Worm (Caenorhabditis elegans) whole organism, midembryonic: ENCODE data around the gene scl-3.

Experiments used
- T22C8.4 ChIP-seq: fragments of 200-800 bp; sonication (Bioruptor generic); IDR thresholded peaks from 2 replicates; pipeline ENCODE4 v1.3.6; 2022; ENCODE audit warnings: missing genetic modification characterization, missing compliant biosample characterization
- cog-1 ChIP-seq: sonication (generic microtip); optimal IDR thresholded peaks from 2 replicates; lab custom pipeline; 2016; ENCODE audit warnings: missing genetic modification characterization, missing compliant biosample characterization
- flt-1 ChIP-seq: fragments of 200-800 bp; sonication (Bioruptor generic); IDR thresholded peaks from 2 replicates; pipeline ENCODE4 v1.3.6; 2022; ENCODE audit warnings: missing genetic modification characterization, missing compliant biosample characterization
- med-1 ChIP-seq: sonication (generic microtip); optimal IDR thresholded peaks from 2 replicates; lab custom pipeline; 2017; ENCODE audit warnings: missing genetic modification characterization, mild to moderate bottlenecking, missing compliant biosample characterization, antibody characterized with exemption, missing genetic modification reagents; ENCODE audit not compliant: insufficient read depth
- ref-1 ChIP-seq: fragments of 200-800 bp; sonication (Bioruptor generic); conservative IDR thresholded peaks from 2 replicates; pipeline ENCODE4 v1.3.6; 2022; ENCODE audit warnings: missing genetic modification reagents, missing genetic modification characterization, missing compliant biosample characterization
- tab-1 ChIP-seq: fragments of 200-800 bp; sonication (Bioruptor generic); IDR thresholded peaks from 2 replicates; pipeline ENCODE4 v1.3.6; 2022; ENCODE audit warnings: missing genetic modification characterization, missing compliant biosample characterization
- ztf-23 ChIP-seq: fragments of 200-800 bp; sonication (Bioruptor generic); IDR thresholded peaks from 2 replicates; pipeline ENCODE4 v1.3.6; 2022; ENCODE audit warnings: missing genetic modification reagents, missing genetic modification characterization, missing compliant biosample characterization
- ztf-29 ChIP-seq: fragments of 200-800 bp; sonication (Bioruptor generic); IDR thresholded peaks from 2 replicates; pipeline ENCODE4 v1.3.6; 2022; ENCODE audit warnings: missing genetic modification reagents, missing genetic modification characterization, missing compliant biosample characterization

ce11 chrIV:13108430-13108829 is 49.0 kb downstream of the scl-3 start:
- no peak for TF ChIP-seq tab-1 (GFP tag; lab: Robert Waterston, UW)
- TF ChIP-seq cog-1 (tag; lab: Kevin White, UChicago): no peak
- TF ChIP-seq ref-1 (GFP tag; lab: Robert Waterston, UW): no peak
- no peak for TF ChIP-seq ztf-29
- TF ChIP-seq flt-1: no peak
- TF ChIP-seq med-1 (GFP tag; lab: Kevin White, UChicago): no peak
- no peak for TF ChIP-seq T22C8.4
- no peak for TF ChIP-seq ztf-23 (GFP tag; lab: Robert Waterston, UW)
